Fruit fly (Drosophila melanogaster): Measurements from ENCODE around the gene ChLD3.

The ChLD3 gene

DNA sequence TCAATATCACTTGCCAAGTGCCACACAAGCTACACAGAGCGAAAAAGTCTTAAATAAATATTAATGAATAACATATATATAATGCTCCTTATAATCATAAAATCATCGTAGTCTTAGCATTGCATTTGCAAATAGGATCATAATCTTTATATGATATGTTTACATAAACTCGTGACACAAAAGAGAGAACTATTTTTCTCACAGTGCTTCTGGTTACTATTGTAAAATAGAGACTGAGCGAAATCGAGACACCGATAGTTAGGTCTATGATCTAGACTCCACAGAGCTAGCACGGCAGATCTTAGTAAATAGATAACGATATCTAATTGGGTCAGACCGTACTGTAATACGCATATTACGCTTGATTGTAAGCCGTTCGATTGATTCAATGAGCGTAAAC, 29.0 kb upstream of the ChLD3 start (continued):
- TF ChIP-seq CG1024 (GFP tag; IDR thresholded peaks at IDR 0.05), result peak; percentile 66
- TF ChIP-seq CG16815 (GFP tag; optimal IDR thresholded peaks at IDR 0.05), result no peak
- TF ChIP-seq CG11504 (tag; optimal IDR thresholded peaks at IDR 0.05), result peak; percentile 91
- no peak for TF ChIP-seq CG18262 (tag; optimal IDR thresholded peaks at IDR 0.05)
- peak; percentile 57 for TF ChIP-seq caup (GFP tag; optimal IDR thresholded peaks at IDR 0.05; ENCODE audit: severe bottlenecking)
- TF ChIP-seq TFAM (GFP tag; optimal IDR thresholded peaks at IDR 0.05), result no peak
- peak; percentile 51 for TF ChIP-seq CG1602 (GFP tag; optimal IDR thresholded peaks at IDR 0.05)
- peak; percentile 48 for TF ChIP-seq tio (GFP tag; optimal IDR thresholded peaks at IDR 0.05)
- no peak for TF ChIP-seq mld (GFP tag; IDR thresholded peaks at IDR 0.05; ENCODE audit: partially characterized antibody)
- no peak for TF ChIP-seq btn (GFP tag; optimal IDR thresholded peaks at IDR 0.05)
- no peak for TF ChIP-seq Fer3 (tag; optimal IDR thresholded peaks at IDR 0.05)
- peak; percentile 74 for TF ChIP-seq CG7556 (GFP tag; optimal IDR thresholded peaks at IDR 0.05)
- no peak for TF ChIP-seq fru (optimal IDR thresholded peaks at IDR 0.05)
- TF ChIP-seq CG17328 (GFP tag; IDR thresholded peaks at IDR 0.05), result peak; percentile 88
- TF ChIP-seq CG10209 (GFP tag; optimal IDR thresholded peaks at IDR 0.05), result peak; percentile 61
- no peak for TF ChIP-seq tap (tag; optimal IDR thresholded peaks at IDR 0.05)
- TF ChIP-seq grn (GFP tag; optimal IDR thresholded peaks at IDR 0.05), result peak; percentile 71
- TF ChIP-seq CG11560 (tag; IDR thresholded peaks at IDR 0.05), result peak; percentile 46; the same call in 1 of the 3 replicates
- peak; percentile 82 for TF ChIP-seq CG8924 (tag; optimal IDR thresholded peaks at IDR 0.05)
- peak; percentile 5 for TF ChIP-seq mam (GFP tag; optimal IDR thresholded peaks at IDR 0.05)
- TF ChIP-seq CG1603 (tag; optimal IDR thresholded peaks at IDR 0.05), result peak; percentile 70
- TF ChIP-seq hth (optimal IDR thresholded peaks at IDR 0.05), result no peak
- no peak for TF ChIP-seq Hand (GFP tag; optimal IDR thresholded peaks at IDR 0.05)
- no peak for TF ChIP-seq D19B (GFP tag; optimal IDR thresholded peaks at IDR 0.05)
- TF ChIP-seq CG17612 (GFP tag; IDR thresholded peaks at IDR 0.05), result no peak
- peak; percentile 64 for TF ChIP-seq Hmr (GFP tag; optimal IDR thresholded peaks at IDR 0.05)
- no peak for TF ChIP-seq CG11085 (GFP tag; IDR thresholded peaks at IDR 0.05)
- TF ChIP-seq lov (optimal IDR thresholded peaks at IDR 0.05), result no peak
- TF ChIP-seq lov (GFP tag; IDR thresholded peaks at IDR 0.05), result no peak
- peak; percentile 62 for TF ChIP-seq gsb-n (tag; optimal IDR thresholded peaks at IDR 0.05)
- TF ChIP-seq BtbVII (GFP tag; optimal IDR thresholded peaks at IDR 0.05), result no peak
- TF ChIP-seq Ets65A (GFP tag), result peak; percentile 86
- TF ChIP-seq CG16813 (GFP tag; IDR thresholded peaks at IDR 0.05; ENCODE audit: partially characterized antibody), result no peak
- no peak for TF ChIP-seq prd (optimal IDR thresholded peaks at IDR 0.05)
- TF ChIP-seq prd (GFP tag; IDR thresholded peaks at IDR 0.05), result no peak
- TF ChIP-seq inv (GFP tag; IDR thresholded peaks at IDR 0.05; ENCODE audit: partially characterized antibody), result no peak
- no peak for TF ChIP-seq Dad (GFP tag; optimal IDR thresholded peaks at IDR 0.05)
- TF ChIP-seq Gug (GFP tag; IDR thresholded peaks at IDR 0.05), result no peak
- peak in 1 of 2 experiments; percentile 7 for TF ChIP-seq Pdp1 (GFP tag; optimal IDR thresholded peaks at IDR 0.05)
- peak; percentile 13 for TF ChIP-seq zf30C (GFP tag; optimal IDR thresholded peaks at IDR 0.05)
- no peak for TF ChIP-seq CG2202 (tag; optimal IDR thresholded peaks at IDR 0.05)
- TF ChIP-seq CG9876 (GFP tag; optimal IDR thresholded peaks at IDR 0.05), result no peak
- TF ChIP-seq CG12104 (GFP tag; optimal IDR thresholded peaks at IDR 0.05), result peak; percentile 58
- TF ChIP-seq CG1792 (GFP tag; optimal IDR thresholded peaks at IDR 0.05), result peak; percentile 42
- no peak for TF ChIP-seq nerfin-1 (tag; optimal IDR thresholded peaks at IDR 0.05)
- no peak for TF ChIP-seq CG14441 (GFP tag; IDR thresholded peaks at IDR 0.05)
- peak; percentile 39 for TF ChIP-seq CG15601 (tag; optimal IDR thresholded peaks at IDR 0.05)
- peak; percentile 85 for TF ChIP-seq CG7839 (tag; optimal IDR thresholded peaks at IDR 0.05)
- TF ChIP-seq tx (GFP tag; optimal IDR thresholded peaks at IDR 0.05), result no peak
- no peak for TF ChIP-seq abd-A (tag; optimal IDR thresholded peaks at IDR 0.05)
- TF ChIP-seq Bgb (GFP tag; IDR thresholded peaks at IDR 0.05; ENCODE audit: partially characterized antibody), result no peak
- no peak for TF ChIP-seq Sry-β (GFP tag; optimal IDR thresholded peaks at IDR 0.05)

Measured in whole organism, embryonic.